Worm (Caenorhabditis elegans): ENCODE measurements around the gene utx-1.
"Not testable (repeated sequence)": the region's sequence is repeated elsewhere in the genome, so short reads cannot be mapped to it uniquely, and the experiment has no call there.

utx-1 gene

DNA sequence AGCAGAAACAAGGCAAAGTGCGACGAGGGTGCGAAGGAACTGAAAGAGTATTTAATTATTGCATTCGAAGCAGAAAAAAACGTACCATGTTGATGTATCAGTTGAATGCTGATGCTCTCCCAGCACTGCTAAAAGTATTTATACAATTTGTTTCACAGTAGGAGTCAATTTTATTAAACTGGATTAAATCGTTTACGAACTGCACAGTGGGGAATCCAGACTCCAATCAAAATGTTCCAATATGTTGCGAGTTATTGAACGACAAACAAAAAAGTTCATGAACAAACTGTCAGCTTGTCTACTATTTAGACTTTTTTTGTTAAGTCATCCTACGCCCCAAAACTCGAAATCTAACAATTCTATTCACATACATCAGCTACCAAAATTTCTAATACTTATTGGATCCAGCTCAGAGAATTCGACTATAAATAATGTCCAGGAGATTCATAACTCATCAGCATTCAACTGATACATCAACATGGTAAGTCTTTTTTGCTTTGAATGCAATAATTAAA lies 18.6 kb upstream of the utx-1 start, which contains the start of the genes nspc-4 and nspc-5:
TSS of gene nspc-4 (minus strand) at position 101 of the 515 bp plus-strand sequence.
TSS of gene nspc-5 (plus strand) at position 465 of the 515 bp plus-strand sequence.
- TF ChIP-seq mls-2 (tag; optimal IDR thresholded peaks at IDR 0.05); flh-1 (GFP tag; optimal IDR thresholded peaks at IDR 0.05); ceh-83 (GFP tag; optimal IDR thresholded peaks at IDR 0.05): not testable (repeated sequence)

DNA sequence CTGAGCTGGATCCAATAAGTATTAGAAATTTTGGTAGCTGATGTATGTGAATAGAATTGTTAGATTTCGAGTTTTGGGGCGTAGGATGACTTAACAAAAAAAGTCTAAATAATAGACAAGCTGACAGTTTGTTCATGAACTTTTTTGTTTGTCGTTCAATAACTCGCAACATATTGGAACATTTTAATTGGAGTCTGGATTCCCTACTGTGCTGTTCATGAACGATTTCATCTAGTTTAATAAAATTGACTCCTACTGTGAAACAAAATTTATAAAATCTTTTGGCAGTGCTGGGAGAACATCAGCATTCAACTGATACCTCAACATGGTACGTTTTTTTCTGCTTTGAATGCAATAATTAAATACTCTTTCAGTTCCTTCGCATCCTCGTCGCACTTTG lies 15.4 kb upstream of the utx-1 start, which contains the start of gene nspc-7:
TSS of gene nspc-7 (plus strand) at position 301 of the 400 bp plus-strand sequence.
- not testable (repeated sequence) for TF ChIP-seq ceh-39 (tag; optimal IDR thresholded peaks at IDR 0.05); lin-32 (GFP tag; optimal IDR thresholded peaks at IDR 0.05); unc-62 (GFP tag; optimal IDR thresholded peaks at IDR 0.05)

DNA sequence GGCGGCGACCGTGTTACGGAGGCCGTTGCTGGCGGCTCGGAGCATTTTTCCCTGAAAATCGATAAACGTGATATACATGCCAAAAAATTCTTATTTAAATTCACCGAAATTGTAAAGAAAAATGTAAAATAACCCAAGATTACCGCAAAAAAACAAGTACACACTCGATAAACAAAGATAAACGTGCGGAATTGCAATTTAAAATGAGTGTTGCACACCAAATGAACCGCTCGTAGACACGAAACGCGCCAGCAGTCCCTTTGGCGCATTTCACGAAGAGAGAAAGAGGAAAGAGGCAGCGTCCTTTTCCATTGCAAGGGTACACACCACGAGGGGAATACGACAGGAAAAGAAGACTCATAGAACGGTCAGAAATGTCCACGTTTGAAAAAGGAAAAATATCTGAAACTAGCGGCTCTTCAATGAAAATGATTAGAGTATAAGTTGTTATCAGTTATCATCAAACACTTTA lies 10.9 kb upstream of the utx-1 start, which contains the start of gene sdha-1:
TSS of gene sdha-1 (minus strand) at position 51 of the 472 bp plus-strand sequence.
- TF ChIP-seq ceh-43 (GFP tag; optimal IDR thresholded peaks at IDR 0.05), result no peak
- peak; percentile 54 for TF ChIP-seq hlh-1 (tag; optimal IDR thresholded peaks at IDR 0.05)
- no peak for TF ChIP-seq unc-39 (tag; optimal IDR thresholded peaks at IDR 0.05)
- TF ChIP-seq elt-3 (tag; optimal IDR thresholded peaks at IDR 0.05), result no peak
- TF ChIP-seq ceh-39 (tag; optimal IDR thresholded peaks at IDR 0.05), result peak; percentile 2
- TF ChIP-seq mep-1 (tag; optimal IDR thresholded peaks at IDR 0.05), result peak; percentile 74
- peak; percentile 54 for TF ChIP-seq pha-4 (tag; optimal IDR thresholded peaks at IDR 0.05)
- TF ChIP-seq flh-1 (GFP tag; optimal IDR thresholded peaks at IDR 0.05), result no peak
- no peak for TF ChIP-seq ztf-11 (tag; optimal IDR thresholded peaks at IDR 0.05)
- TF ChIP-seq M03D4.4 (tag; optimal IDR thresholded peaks at IDR 0.05), result no peak
- no peak for TF ChIP-seq nhr-28 (tag; optimal IDR thresholded peaks at IDR 0.05)
- TF ChIP-seq lin-32 (GFP tag; optimal IDR thresholded peaks at IDR 0.05), result no peak
- TF ChIP-seq elt-1 (tag; optimal IDR thresholded peaks at IDR 0.05; ENCODE audit: borderline replicate concordance, insufficient read depth), result no peak
- TF ChIP-seq zip-8 (tag; optimal IDR thresholded peaks at IDR 0.05), result no peak
- no peak for TF ChIP-seq mls-2 (tag; optimal IDR thresholded peaks at IDR 0.05)
- TF ChIP-seq nhr-237 (tag; optimal IDR thresholded peaks at IDR 0.05), result peak; percentile 53
- TF ChIP-seq nhr-12 (tag; optimal IDR thresholded peaks at IDR 0.05), result no peak
- no peak for TF ChIP-seq tbx-8 (GFP tag; optimal IDR thresholded peaks at IDR 0.05)
- TF ChIP-seq unc-120 (tag; optimal IDR thresholded peaks at IDR 0.05; ENCODE audit: poor library complexity, severe bottlenecking), result peak; percentile 50
- peak; percentile 37 for TF ChIP-seq drap-1 (GFP tag; optimal IDR thresholded peaks at IDR 0.05)
- TF ChIP-seq lsy-2 (tag; optimal IDR thresholded peaks at IDR 0.05), result no peak
- no peak for TF ChIP-seq sem-2 (GFP tag; optimal IDR thresholded peaks at IDR 0.05)
- TF ChIP-seq mab-5 (tag; optimal IDR thresholded peaks at IDR 0.05), result no peak
- TF ChIP-seq ces-1 (GFP tag; optimal IDR thresholded peaks at IDR 0.05), result no peak
- TF ChIP-seq nhr-76 (tag; optimal IDR thresholded peaks at IDR 0.05), result no peak
- TF ChIP-seq sptf-1 (tag; optimal IDR thresholded peaks at IDR 0.05), result no peak
- TF ChIP-seq ceh-83 (GFP tag; optimal IDR thresholded peaks at IDR 0.05), result no peak
- TF ChIP-seq blmp-1 (tag; optimal IDR thresholded peaks at IDR 0.05), result no peak
- TF ChIP-seq lin-13 (tag; optimal IDR thresholded peaks at IDR 0.05), result peak; percentile 71
- TF ChIP-seq ham-2 (GFP tag; optimal IDR thresholded peaks at IDR 0.05), result no peak
- no peak for TF ChIP-seq snpc-4 (tag; optimal IDR thresholded peaks at IDR 0.05)
- TF ChIP-seq bed-3 (GFP tag; optimal IDR thresholded peaks at IDR 0.05), result no peak
- TF ChIP-seq cnd-1 (tag; optimal IDR thresholded peaks at IDR 0.05), result peak; percentile 6
- no peak for TF ChIP-seq unc-62 (GFP tag; optimal IDR thresholded peaks at IDR 0.05)
- TF ChIP-seq nhr-2 (tag; optimal IDR thresholded peaks at IDR 0.05), result no peak

DNA sequence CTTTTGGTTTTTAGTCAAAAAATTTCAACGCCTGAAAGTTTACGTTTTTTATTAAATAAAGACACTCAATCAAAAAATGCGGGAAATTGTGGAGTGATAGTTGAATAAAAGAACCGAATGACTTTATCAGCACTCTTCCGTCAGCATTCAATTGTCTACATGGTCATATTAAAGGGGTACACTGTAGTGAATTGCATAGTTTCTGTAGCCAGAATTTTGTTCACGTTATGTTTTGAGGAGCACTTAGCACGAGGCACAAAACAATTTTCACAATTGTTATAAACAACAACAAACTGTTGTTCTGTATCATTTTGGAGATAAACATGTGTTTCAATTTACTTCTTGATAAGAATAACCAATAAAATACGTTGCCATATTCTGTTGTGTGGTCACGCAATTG lies 7.9 kb upstream of the utx-1 start, which contains the start of gene D2021.4:
TSS of gene D2021.4 (minus strand) at position 48 of the 400 bp plus-strand sequence.
- TF ChIP-seq lsy-2 (tag; optimal IDR thresholded peaks at IDR 0.05) (no peak), ham-2 (GFP tag; optimal IDR thresholded peaks at IDR 0.05) (no peak), ceh-83 (GFP tag; optimal IDR thresholded peaks at IDR 0.05) (no peak), bed-3 (GFP tag; optimal IDR thresholded peaks at IDR 0.05) (no peak), tbx-8 (GFP tag; optimal IDR thresholded peaks at IDR 0.05) (no peak), nhr-28 (tag; optimal IDR thresholded peaks at IDR 0.05) (no peak), elt-3 (tag; optimal IDR thresholded peaks at IDR 0.05) (no peak), nhr-2 (tag; optimal IDR thresholded peaks at IDR 0.05) (no peak), nhr-237 (tag; optimal IDR thresholded peaks at IDR 0.05) (no peak), ces-1 (GFP tag; optimal IDR thresholded peaks at IDR 0.05) (no peak), snpc-4 (tag; optimal IDR thresholded peaks at IDR 0.05) (no peak), zip-8 (tag; optimal IDR thresholded peaks at IDR 0.05) (no peak)

All from whole organism, mixed stage, embryonic.